Worm (Caenorhabditis elegans) whole organism, young adult: ENCODE results near the gene srh-60.

Source experiments
- B0019.2 ChIP-seq: fragments of 200-800 bp; sonication (Bioruptor generic); conservative IDR thresholded peaks from 2 replicates; pipeline ENCODE4 v1.3.6; 2022; ENCODE audit warnings: missing genetic modification reagents, missing genetic modification characterization, missing compliant biosample characterization
- B0336.3 ChIP-seq: fragments of 200-800 bp; sonication (Bioruptor generic); IDR thresholded peaks from 2 replicates; pipeline ENCODE4 v1.3.6; 2022; ENCODE audit warnings: missing genetic modification characterization, missing compliant biosample characterization
- C17E4.6 ChIP-seq: fragments of 200-800 bp; sonication (Bioruptor generic); IDR thresholded peaks from 2 replicates; pipeline ENCODE4 v1.3.6; 2022; ENCODE audit warnings: missing genetic modification reagents, missing genetic modification characterization, missing compliant biosample characterization
- F10E7.11 ChIP-seq: sonication (generic microtip); optimal IDR thresholded peaks from 2 replicates; lab custom pipeline; 2017; ENCODE audit warnings: mild to moderate bottlenecking, missing genetic modification characterization, moderate library complexity, missing compliant biosample characterization
- F33H1.4 ChIP-seq: fragments of 200-800 bp; sonication (Bioruptor generic); IDR thresholded peaks from 2 replicates; pipeline ENCODE4 v1.3.6; 2022; ENCODE audit warnings: missing genetic modification reagents, missing genetic modification characterization, missing compliant biosample characterization
- F37B4.10 ChIP-seq: fragments of 200-800 bp; sonication (Bioruptor generic); IDR thresholded peaks from 2 replicates; pipeline ENCODE4 v1.3.6; 2022; ENCODE audit warnings: missing genetic modification characterization, missing compliant biosample characterization
- F52B5.7 ChIP-seq: sonication (generic microtip); optimal IDR thresholded peaks from 2 replicates; lab custom pipeline; 2016; ENCODE audit warnings: mild to moderate bottlenecking, missing genetic modification characterization, missing compliant biosample characterization
- F57A8.1 ChIP-seq: fragments of 200-800 bp; sonication (Bioruptor generic); optimal IDR thresholded peaks from 2 replicates; lab custom pipeline; 2018; ENCODE audit warnings: mild to moderate bottlenecking, missing genetic modification characterization, moderate library complexity, missing compliant biosample characterization
- F57C9.4 ChIP-seq: sonication (generic microtip); optimal IDR thresholded peaks from 2 replicates; lab custom pipeline; 2017; ENCODE audit warnings: mild to moderate bottlenecking, missing genetic modification characterization, missing compliant biosample characterization
- K11D2.4 ChIP-seq: fragments of 200-800 bp; sonication (Bioruptor generic); IDR thresholded peaks from 2 replicates; pipeline ENCODE4 v1.3.6; 2022; ENCODE audit warnings: missing genetic modification reagents, missing genetic modification characterization, missing compliant biosample characterization
- T26A5.8 ChIP-seq: sonication (generic microtip); optimal IDR thresholded peaks from 2 replicates; lab custom pipeline; 2016; ENCODE audit warnings: missing genetic modification characterization, missing compliant biosample characterization
- Y56A3A.18 ChIP-seq: fragments of 200-800 bp; sonication (Bioruptor generic); IDR thresholded peaks from 2 replicates; pipeline ENCODE4 v1.3.6; 2022; ENCODE audit warnings: missing genetic modification reagents, missing genetic modification characterization, missing compliant biosample characterization
- Y95B8A.8 ChIP-seq: fragments of 200-800 bp; sonication (Bioruptor generic); IDR thresholded peaks from 2 replicates; pipeline ENCODE4 v1.3.6; 2022; ENCODE audit warnings: missing genetic modification reagents, missing genetic modification characterization, missing compliant biosample characterization
- ZK185.1 ChIP-seq: sonication (generic microtip); optimal IDR thresholded peaks from 2 replicates; lab custom pipeline; 2016; ENCODE audit warnings: mild to moderate bottlenecking, missing genetic modification characterization, missing compliant biosample characterization; ENCODE audit not compliant: poor library complexity, severe bottlenecking
- akir-1 ChIP-seq: fragments of 200-800 bp; sonication (Bioruptor generic); optimal IDR thresholded peaks from 2 replicates; lab custom pipeline; 2018; ENCODE audit warnings: mild to moderate bottlenecking, missing genetic modification characterization, moderate library complexity, missing compliant biosample characterization
- attf-3 ChIP-seq: fragments of 200-800 bp; sonication (Bioruptor generic); conservative IDR thresholded peaks from 2 replicates; pipeline ENCODE4 v1.3.6; 2022; ENCODE audit warnings: missing genetic modification reagents, missing genetic modification characterization, missing compliant biosample characterization
- attf-5 ChIP-seq: fragments of 200-800 bp; sonication (Bioruptor generic); optimal IDR thresholded peaks from 2 replicates; lab custom pipeline; 2018; ENCODE audit warnings: mild to moderate bottlenecking, missing genetic modification characterization, missing compliant biosample characterization
- cebp-1 ChIP-seq, 2 experiments: fragments of 200-800 bp in 1 of 2; sonication (Bioruptor generic) in 1 of 2; sonication (generic microtip) in 1 of 2; IDR thresholded peaks in 1 of 2; optimal IDR thresholded peaks in 1 of 2; 2 replicates each; pipeline versions ENCODE4 v1.3.6 to Lab custom; 2017 to 2022; ENCODE audit warnings: missing compliant biosample characterization in 2 of 2, missing genetic modification characterization in 2 of 2, mild to moderate bottlenecking in 1 of 2, missing genetic modification reagents in 1 of 2, moderate library complexity in 1 of 2
- cebp-2 ChIP-seq: fragments of 200-800 bp; sonication (Bioruptor generic); IDR thresholded peaks from 2 replicates; pipeline ENCODE4 v1.3.6; 2022; ENCODE audit warnings: missing genetic modification characterization, missing compliant biosample characterization
- ceh-100 ChIP-seq: fragments of 200-800 bp; sonication (Bioruptor generic); IDR thresholded peaks from 2 replicates; pipeline ENCODE4 v1.3.6; 2022; ENCODE audit warnings: missing genetic modification reagents, missing genetic modification characterization, missing compliant biosample characterization
- ceh-91 ChIP-seq: fragments of 200-800 bp; sonication (Bioruptor generic); IDR thresholded peaks from 2 replicates; pipeline ENCODE4 v1.3.6; 2022; ENCODE audit warnings: missing genetic modification reagents, missing genetic modification characterization, missing compliant biosample characterization
- die-1 ChIP-seq: sonication (generic microtip); optimal IDR thresholded peaks from 2 replicates; lab custom pipeline; 2016; ENCODE audit warnings: missing genotype, mild to moderate bottlenecking, missing genetic modification characterization, missing compliant biosample characterization
- efl-1 ChIP-seq: fragments of 150-350 bp; optimal IDR thresholded peaks from 2 replicates; lab custom pipeline; 2014; ENCODE audit warnings: missing biosample characterization, missing genetic modification reagents, missing genetic modification characterization
- egrh-3 ChIP-seq: fragments of 200-800 bp; sonication (Bioruptor generic); IDR thresholded peaks from 2 replicates; pipeline ENCODE4 v1.3.6; 2022; ENCODE audit warnings: missing genetic modification reagents, missing genetic modification characterization, missing compliant biosample characterization
- hlh-12 ChIP-seq: sonication (generic microtip); optimal IDR thresholded peaks from 2 replicates; lab custom pipeline; 2016; ENCODE audit warnings: missing genetic modification characterization, missing compliant biosample characterization
- hmg-20 ChIP-seq: fragments of 200-800 bp; sonication (Bioruptor generic); IDR thresholded peaks from 2 replicates; pipeline ENCODE4 v1.3.6; 2022; ENCODE audit warnings: missing genetic modification reagents, missing genetic modification characterization, missing compliant biosample characterization
- hsf-1 ChIP-seq: fragments of 200-800 bp; sonication (Bioruptor generic); IDR thresholded peaks from 2 replicates; pipeline ENCODE4 v1.3.6; 2022; ENCODE audit warnings: missing genetic modification reagents, missing genetic modification characterization, missing compliant biosample characterization
- let-526 ChIP-seq: fragments of 200-800 bp; sonication (Bioruptor generic); IDR thresholded peaks from 2 replicates; pipeline ENCODE4 v1.3.6; 2022; ENCODE audit warnings: missing genetic modification reagents, missing genetic modification characterization, missing compliant biosample characterization
- let-607 ChIP-seq, 2 experiments: fragments of 200-800 bp in 1 of 2; sonication (Bioruptor generic) in 1 of 2; sonication (generic microtip) in 1 of 2; optimal IDR thresholded peaks; 2 replicates each; lab custom pipeline; 2016 to 2018; ENCODE audit warnings: mild to moderate bottlenecking in 2 of 2, missing compliant biosample characterization in 2 of 2, missing genetic modification characterization in 2 of 2, moderate library complexity in 2 of 2, missing genotype in 1 of 2
- lin-26 ChIP-seq: fragments of 200-800 bp; sonication (Bioruptor generic); IDR thresholded peaks from 2 replicates; pipeline ENCODE4 v1.3.6; 2022; ENCODE audit warnings: missing genetic modification reagents, missing genetic modification characterization, missing compliant biosample characterization
- lin-54 ChIP-seq: fragments of 200-800 bp; sonication (Bioruptor generic); optimal IDR thresholded peaks from 2 replicates; lab custom pipeline; 2018; ENCODE audit warnings: mild to moderate bottlenecking, missing genetic modification characterization, missing compliant biosample characterization
- lsl-1 ChIP-seq: fragments of 200-800 bp; sonication (Bioruptor generic); optimal IDR thresholded peaks from 2 replicates; lab custom pipeline; 2018; ENCODE audit warnings: mild to moderate bottlenecking, missing genetic modification characterization, moderate library complexity, missing compliant biosample characterization
- madf-6 ChIP-seq: fragments of 200-800 bp; sonication (Bioruptor generic); IDR thresholded peaks from 2 replicates; pipeline ENCODE4 v1.3.6; 2022; ENCODE audit warnings: missing genetic modification reagents, missing genetic modification characterization, missing compliant biosample characterization
- mes-4 ChIP-seq: sonication (generic microtip); optimal IDR thresholded peaks from 2 replicates; lab custom pipeline; 2016; ENCODE audit warnings: missing genotype, missing genetic modification characterization, missing compliant biosample characterization
- mxl-1 ChIP-seq: sonication (generic microtip); optimal IDR thresholded peaks from 2 replicates; lab custom pipeline; 2016; ENCODE audit warnings: missing genetic modification characterization, missing compliant biosample characterization
- nfya-1 ChIP-seq: sonication (generic microtip); optimal IDR thresholded peaks from 2 replicates; lab custom pipeline; 2017; ENCODE audit warnings: antibody characterized with exemption, missing compliant biosample characterization, missing genetic modification characterization, borderline replicate concordance; ENCODE audit not compliant: insufficient read depth
- pha-4 ChIP-seq: fragments of 150-350 bp; sonication (generic microtip); optimal IDR thresholded peaks from 2 replicates; lab custom pipeline; 2014; ENCODE audit warnings: missing biosample characterization, missing genetic modification reagents, missing genetic modification characterization
- rec-8 ChIP-seq, 2 experiments: sonication (generic microtip); optimal IDR thresholded peaks; 2 replicates each; lab custom pipeline; 2016; ENCODE audit warnings: mild to moderate bottlenecking in 2 of 2, missing genetic modification characterization in 2 of 2, missing genetic modification reagents in 2 of 2, missing genotype in 2 of 2, missing biosample characterization in 1 of 2, missing compliant biosample characterization in 1 of 2, moderate library complexity in 1 of 2
- snpc-1.3 ChIP-seq: sonication (generic microtip); optimal IDR thresholded peaks from 2 replicates; lab custom pipeline; 2017; ENCODE audit warnings: missing genetic modification characterization, mild to moderate bottlenecking, missing compliant biosample characterization, antibody characterized with exemption, moderate library complexity, missing genotype, missing genetic modification reagents; ENCODE audit not compliant: insufficient read depth
- snpc-3.4 ChIP-seq: sonication (generic microtip); optimal IDR thresholded peaks from 2 replicates; lab custom pipeline; 2017; ENCODE audit warnings: missing genetic modification characterization, mild to moderate bottlenecking, missing compliant biosample characterization, antibody characterized with exemption, moderate library complexity, missing genotype, missing genetic modification reagents
- somi-1 ChIP-seq: fragments of 200-800 bp; sonication (Bioruptor generic); optimal IDR thresholded peaks from 2 replicates; lab custom pipeline; 2018; ENCODE audit warnings: mild to moderate bottlenecking, missing genetic modification characterization, missing compliant biosample characterization
- tbx-9 ChIP-seq: sonication (generic microtip); optimal IDR thresholded peaks from 2 replicates; lab custom pipeline; 2016; ENCODE audit warnings: borderline replicate concordance, missing genetic modification characterization, inconsistent platforms, missing compliant biosample characterization
- unc-130 ChIP-seq: sonication (generic microtip); optimal IDR thresholded peaks from 2 replicates; lab custom pipeline; 2016; ENCODE audit warnings: missing genetic modification reagents, missing genetic modification characterization, missing compliant biosample characterization
- unc-62 ChIP-seq: fragments of 150-350 bp; optimal IDR thresholded peaks from 2 replicates; lab custom pipeline; 2014; ENCODE audit warnings: missing biosample characterization, missing genetic modification reagents, missing genetic modification characterization
- ztf-18 ChIP-seq: sonication (generic microtip); optimal IDR thresholded peaks from 2 replicates; lab custom pipeline; 2016; ENCODE audit warnings: missing genotype, mild to moderate bottlenecking, missing genetic modification characterization, missing compliant biosample characterization
- ztf-3 ChIP-seq: fragments of 200-800 bp; sonication (Bioruptor generic); optimal IDR thresholded peaks from 2 replicates; lab custom pipeline; 2018; ENCODE audit warnings: mild to moderate bottlenecking, missing genetic modification characterization, missing compliant biosample characterization
- ztf-6 ChIP-seq: fragments of 200-800 bp; sonication (Bioruptor generic); IDR thresholded peaks from 2 replicates; pipeline ENCODE4 v1.3.6; 2022; ENCODE audit warnings: missing genetic modification reagents, missing genetic modification characterization, missing compliant biosample characterization

srh-60 gene

DNA sequence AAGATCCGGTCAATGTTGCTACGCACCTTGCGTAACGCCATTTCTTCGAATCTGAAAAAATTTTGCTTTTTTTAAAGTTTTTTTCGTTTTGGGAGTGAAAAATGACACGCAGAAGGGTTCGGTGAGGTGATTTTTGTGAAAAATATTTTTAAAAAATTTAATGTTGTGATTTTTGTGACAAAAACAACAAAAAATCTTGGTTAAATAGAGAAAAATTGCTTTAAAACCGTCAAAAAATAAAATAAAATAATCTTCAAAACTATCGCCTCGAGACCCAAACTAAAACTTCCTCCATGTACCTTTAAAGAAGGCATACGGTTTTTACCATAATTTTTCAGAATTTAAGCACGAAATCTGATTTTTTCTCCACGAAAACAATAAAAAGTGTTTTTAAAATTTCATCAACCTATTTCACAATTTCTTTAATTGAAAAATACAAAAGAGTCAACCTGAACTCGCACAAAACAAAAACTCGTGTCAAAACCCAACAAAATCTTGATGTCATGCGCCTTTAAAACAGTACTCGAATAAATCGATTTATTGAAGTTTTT, 37.0 kb upstream of the srh-60 start, which contains the start of gene apd-3 (continued):
- TF ChIP-seq unc-62 (GFP tag; lab: Kevin White, UChicago): no peak
- TF ChIP-seq Y95B8A.8 (GFP tag; lab: Robert Waterston, UW): no peak
- no peak for TF ChIP-seq let-526
- peak; percentile 98 for TF ChIP-seq lsl-1 (GFP tag; lab: Kevin White, UChicago)
- no peak for TF ChIP-seq rec-8 (tag; optimal IDR thresholded peaks at IDR 0.05; lab: Kevin White, UChicago)
- no peak for TF ChIP-seq K11D2.4
- no peak for TF ChIP-seq akir-1 (GFP tag; lab: Kevin White, UChicago)
- no peak for TF ChIP-seq hlh-12
- TF ChIP-seq ztf-3: no peak
- TF ChIP-seq F37B4.10 (GFP tag; lab: Robert Waterston, UW): no peak
- no peak for TF ChIP-seq egrh-3 (GFP tag; lab: Robert Waterston, UW)
- TF ChIP-seq let-607 (tag; optimal IDR thresholded peaks at IDR 0.05; lab: Kevin White, UChicago): no peak
- no peak for TF ChIP-seq B0336.3 (GFP tag; lab: Robert Waterston, UW)
- no peak for TF ChIP-seq F52B5.7 (tag; lab: Kevin White, UChicago)
- TF ChIP-seq unc-130 (GFP tag; lab: Kevin White, UChicago): no peak
- no peak for TF ChIP-seq pha-4 (tag; lab: Kevin White, UChicago)
- no peak for TF ChIP-seq ztf-18 (tag; lab: Kevin White, UChicago)
- TF ChIP-seq attf-5 (GFP tag; lab: Kevin White, UChicago): no peak
- no peak for TF ChIP-seq F57A8.1 (GFP tag; lab: Kevin White, UChicago)
- no peak for TF ChIP-seq ceh-100
- TF ChIP-seq snpc-3.4 (tag; lab: Kevin White, UChicago): peak; percentile 10
- TF ChIP-seq F57C9.4: no peak
- TF ChIP-seq ZK185.1 (tag; lab: Kevin White, UChicago): no peak
- no peak for TF ChIP-seq Y56A3A.18 (GFP tag; lab: Robert Waterston, UW)
- TF ChIP-seq nfya-1: no peak
- no peak for TF ChIP-seq lin-26
- TF ChIP-seq F33H1.4: peak; percentile 93
- TF ChIP-seq B0019.2 (GFP tag; lab: Robert Waterston, UW): no peak
- no peak for TF ChIP-seq die-1 (tag; lab: Kevin White, UChicago)
- TF ChIP-seq cebp-1 (GFP tag; IDR thresholded peaks at IDR 0.05; lab: Robert Waterston, UW): no peak
- no peak for TF ChIP-seq cebp-1 (tag; optimal IDR thresholded peaks at IDR 0.05; lab: Kevin White, UChicago)
- TF ChIP-seq somi-1 (GFP tag; lab: Kevin White, UChicago): no peak
- TF ChIP-seq madf-6 (GFP tag; lab: Robert Waterston, UW): peak; percentile 95
- no peak for TF ChIP-seq attf-3 (GFP tag; lab: Robert Waterston, UW)
- no peak for TF ChIP-seq tbx-9 (tag; lab: Kevin White, UChicago)
- TF ChIP-seq C17E4.6 (GFP tag; lab: Robert Waterston, UW): no peak
- TF ChIP-seq T26A5.8 (tag; lab: Kevin White, UChicago): no peak
- no peak for TF ChIP-seq F10E7.11 (tag; lab: Kevin White, UChicago)
- no peak for TF ChIP-seq hmg-20
- no peak for TF ChIP-seq cebp-2 (GFP tag; lab: Robert Waterston, UW)
- 0 out of 2 replicates have a peak, but pooled peaks have one; percentile 38 for TF ChIP-seq ceh-91 (GFP tag; lab: Robert Waterston, UW)
- TF ChIP-seq mes-4: no peak
- TF ChIP-seq ztf-6 (GFP tag; lab: Robert Waterston, UW): no peak
- TF ChIP-seq lin-54 (GFP tag; lab: Kevin White, UChicago): peak; percentile 4
- peak; percentile 27 for TF ChIP-seq efl-1 (GFP tag; lab: Kevin White, UChicago)
- TF ChIP-seq snpc-1.3: peak; percentile 19
- no peak for TF ChIP-seq mxl-1
- no peak for TF ChIP-seq hsf-1 (GFP tag; lab: Robert Waterston, UW)
